Worm (Caenorhabditis elegans) whole organism, young adult: ENCODE measurements around the gene F08G5.3.

Source experiments
- F10E7.11 ChIP-seq: sonication (generic microtip); optimal IDR thresholded peaks from 2 replicates; lab custom pipeline; 2017; ENCODE audit warnings: mild to moderate bottlenecking, missing genetic modification characterization, moderate library complexity, missing compliant biosample characterization
- F23B12.7 ChIP-seq: sonication (generic microtip); optimal IDR thresholded peaks from 2 replicates; lab custom pipeline; 2017; ENCODE audit warnings: missing genetic modification characterization, mild to moderate bottlenecking, missing compliant biosample characterization, antibody characterized with exemption, moderate library complexity; ENCODE audit not compliant: insufficient read depth
- F37B4.10 ChIP-seq: fragments of 200-800 bp; sonication (Bioruptor generic); IDR thresholded peaks from 2 replicates; pipeline ENCODE4 v1.3.6; 2022; ENCODE audit warnings: missing genetic modification characterization, missing compliant biosample characterization
- F49E8.2 ChIP-seq: sonication (generic microtip); optimal IDR thresholded peaks from 3 replicates; lab custom pipeline; 2017; ENCODE audit warnings: missing genetic modification characterization, mild to moderate bottlenecking, missing compliant biosample characterization, antibody characterized with exemption, moderate library complexity; ENCODE audit not compliant: insufficient read depth
- F52B5.7 ChIP-seq: sonication (generic microtip); optimal IDR thresholded peaks from 2 replicates; lab custom pipeline; 2016; ENCODE audit warnings: mild to moderate bottlenecking, missing genetic modification characterization, missing compliant biosample characterization
- F55B11.4 ChIP-seq: sonication (generic microtip); optimal IDR thresholded peaks from 2 replicates; lab custom pipeline; 2016; ENCODE audit warnings: missing compliant biosample characterization, missing genetic modification characterization, borderline replicate concordance; ENCODE audit not compliant: insufficient read depth
- F57C9.4 ChIP-seq: sonication (generic microtip); optimal IDR thresholded peaks from 2 replicates; lab custom pipeline; 2017; ENCODE audit warnings: mild to moderate bottlenecking, missing genetic modification characterization, missing compliant biosample characterization
- attf-3 ChIP-seq: fragments of 200-800 bp; sonication (Bioruptor generic); conservative IDR thresholded peaks from 2 replicates; pipeline ENCODE4 v1.3.6; 2022; ENCODE audit warnings: missing genetic modification reagents, missing genetic modification characterization, missing compliant biosample characterization
- bed-2 ChIP-seq: fragments of 200-800 bp; sonication (Bioruptor generic); IDR thresholded peaks from 2 replicates; pipeline ENCODE4 v1.3.6; 2022; ENCODE audit warnings: missing genetic modification reagents, missing genetic modification characterization, missing compliant biosample characterization
- ceh-40 ChIP-seq: fragments of 200-800 bp; sonication (Bioruptor generic); IDR thresholded peaks from 2 replicates; pipeline ENCODE4 v1.3.6; 2022; ENCODE audit warnings: missing genetic modification characterization, missing compliant biosample characterization
- ceh-58 ChIP-seq: fragments of 200-800 bp; sonication (Bioruptor generic); IDR thresholded peaks from 2 replicates; pipeline ENCODE4 v1.3.6; 2022; ENCODE audit warnings: missing genetic modification characterization, missing compliant biosample characterization
- dox-1 ChIP-seq: fragments of 200-800 bp; sonication (Bioruptor generic); IDR thresholded peaks from 2 replicates; pipeline ENCODE4 v1.3.6; 2022; ENCODE audit warnings: missing genetic modification reagents, missing genetic modification characterization, missing compliant biosample characterization
- egl-18 ChIP-seq: fragments of 200-800 bp; sonication (Bioruptor generic); IDR thresholded peaks from 2 replicates; pipeline ENCODE4 v1.3.6; 2022; ENCODE audit warnings: missing genetic modification reagents, missing genetic modification characterization, missing compliant biosample characterization
- egl-44 ChIP-seq: fragments of 200-800 bp; sonication (Bioruptor generic); IDR thresholded peaks from 2 replicates; pipeline ENCODE4 v1.3.6; 2022; ENCODE audit warnings: missing genetic modification reagents, missing genetic modification characterization, missing compliant biosample characterization
- ekl-4 ChIP-seq: fragments of 200-800 bp; sonication (Bioruptor generic); IDR thresholded peaks from 2 replicates; pipeline ENCODE4 v1.3.6; 2022; ENCODE audit warnings: missing genetic modification reagents, missing genetic modification characterization, missing compliant biosample characterization
- fkh-3 ChIP-seq: sonication (generic microtip); optimal IDR thresholded peaks from 2 replicates; lab custom pipeline; 2016; ENCODE audit warnings: mild to moderate bottlenecking, missing genetic modification characterization, missing compliant biosample characterization
- hrde-1 ChIP-seq: sonication (generic microtip); optimal IDR thresholded peaks from 2 replicates; lab custom pipeline; 2016; ENCODE audit warnings: missing genetic modification characterization, mild to moderate bottlenecking, missing compliant biosample characterization, moderate library complexity, missing genotype, missing genetic modification reagents, borderline replicate concordance
- hsf-1 ChIP-seq: fragments of 200-800 bp; sonication (Bioruptor generic); IDR thresholded peaks from 2 replicates; pipeline ENCODE4 v1.3.6; 2022; ENCODE audit warnings: missing genetic modification reagents, missing genetic modification characterization, missing compliant biosample characterization
- lin-35 ChIP-seq, 3 experiments: fragments of 150-350 bp in 2 of 3; sonication (generic microtip) in 1 of 3; optimal IDR thresholded peaks; 2 replicates each; lab custom pipeline; 2014 to 2018; ENCODE audit warnings: missing biosample characterization in 3 of 3, missing genetic modification characterization in 3 of 3, missing genetic modification reagents in 3 of 3
- lin-40 ChIP-seq: sonication (generic microtip); optimal IDR thresholded peaks from 2 replicates; lab custom pipeline; 2016; ENCODE audit warnings: missing genetic modification characterization, mild to moderate bottlenecking, missing compliant biosample characterization, missing genotype, missing genetic modification reagents
- lsl-1 ChIP-seq: fragments of 200-800 bp; sonication (Bioruptor generic); optimal IDR thresholded peaks from 2 replicates; lab custom pipeline; 2018; ENCODE audit warnings: mild to moderate bottlenecking, missing genetic modification characterization, moderate library complexity, missing compliant biosample characterization
- lsy-27 ChIP-seq: sonication (generic microtip); optimal IDR thresholded peaks from 2 replicates; lab custom pipeline; 2017; ENCODE audit warnings: missing genetic modification characterization, mild to moderate bottlenecking, missing compliant biosample characterization, antibody characterized with exemption, missing genotype, borderline replicate concordance; ENCODE audit not compliant: insufficient read depth
- madf-8 ChIP-seq: fragments of 200-800 bp; sonication (Bioruptor generic); conservative IDR thresholded peaks from 2 replicates; pipeline ENCODE4 v1.3.6; 2022; ENCODE audit warnings: missing genetic modification reagents, missing genetic modification characterization, missing compliant biosample characterization
- mxl-1 ChIP-seq: sonication (generic microtip); optimal IDR thresholded peaks from 2 replicates; lab custom pipeline; 2016; ENCODE audit warnings: missing genetic modification characterization, missing compliant biosample characterization
- nhr-80 ChIP-seq: sonication (generic microtip); optimal IDR thresholded peaks from 2 replicates; lab custom pipeline; 2016; ENCODE audit warnings: missing genetic modification characterization, missing compliant biosample characterization
- nhr-90 ChIP-seq: sonication (generic microtip); optimal IDR thresholded peaks from 2 replicates; lab custom pipeline; 2016; ENCODE audit warnings: missing genotype, mild to moderate bottlenecking, missing genetic modification characterization, missing compliant biosample characterization
- pha-4 ChIP-seq: fragments of 150-350 bp; sonication (generic microtip); optimal IDR thresholded peaks from 2 replicates; lab custom pipeline; 2014; ENCODE audit warnings: missing biosample characterization, missing genetic modification reagents, missing genetic modification characterization
- rec-8 ChIP-seq, 2 experiments: sonication (generic microtip); optimal IDR thresholded peaks; 2 replicates each; lab custom pipeline; 2016; ENCODE audit warnings: mild to moderate bottlenecking in 2 of 2, missing genetic modification characterization in 2 of 2, missing genetic modification reagents in 2 of 2, missing genotype in 2 of 2, missing biosample characterization in 1 of 2, missing compliant biosample characterization in 1 of 2, moderate library complexity in 1 of 2
- rpc-1 ChIP-seq, 2 experiments: fragments of 150-350 bp in 1 of 2; sonication (generic microtip) in 1 of 2; optimal IDR thresholded peaks; 2 replicates each; lab custom pipeline; 2014 to 2018; ENCODE audit warnings: missing biosample characterization in 1 of 2, missing genetic modification characterization in 1 of 2, missing genetic modification reagents in 1 of 2, missing genotype in 1 of 2
- somi-1 ChIP-seq: fragments of 200-800 bp; sonication (Bioruptor generic); optimal IDR thresholded peaks from 2 replicates; lab custom pipeline; 2018; ENCODE audit warnings: mild to moderate bottlenecking, missing genetic modification characterization, missing compliant biosample characterization
- xnd-1 ChIP-seq: sonication (generic microtip); optimal IDR thresholded peaks from 2 replicates; lab custom pipeline; 2016; ENCODE audit warnings: missing genotype, missing genetic modification reagents, missing genetic modification characterization, missing compliant biosample characterization
- ztf-22 ChIP-seq: fragments of 200-800 bp; sonication (Bioruptor generic); optimal IDR thresholded peaks from 2 replicates; lab custom pipeline; 2018; ENCODE audit warnings: mild to moderate bottlenecking, missing genetic modification characterization, moderate library complexity, missing compliant biosample characterization

The F08G5.3 gene

DNA sequence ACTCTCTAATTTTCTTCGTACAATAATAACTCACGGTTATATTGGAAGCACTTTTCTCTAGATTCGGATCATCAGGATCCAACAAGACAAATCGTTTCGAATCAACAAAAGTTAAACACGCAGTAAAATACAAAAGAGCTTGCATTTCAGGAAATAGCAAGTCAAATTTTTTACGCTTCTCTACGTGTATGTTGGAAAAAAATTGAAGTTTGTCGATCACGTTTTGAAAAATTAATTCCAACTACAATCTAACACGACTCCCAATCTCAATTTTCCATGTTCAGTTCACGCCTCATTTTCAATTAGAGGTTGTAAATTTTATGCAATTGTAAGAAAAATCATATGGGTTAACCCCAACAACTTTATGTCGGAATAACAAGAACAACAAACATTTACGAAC lies 27.4 kb downstream of the F08G5.3 start, which contains the start of gene spe-45 (continued):
- peak; percentile 58; the same call in 1 of the 2 replicates for TF ChIP-seq hsf-1 (GFP tag; lab: Robert Waterston, UW)
- TF ChIP-seq pha-4 (tag; lab: Kevin White, UChicago), result no peak
- peak; percentile 21 for TF ChIP-seq F52B5.7 (tag; lab: Kevin White, UChicago)
- no peak for TF ChIP-seq F37B4.10 (GFP tag; lab: Robert Waterston, UW)
- TF ChIP-seq rpc-1 (optimal IDR thresholded peaks at IDR 0.05; lab: Kevin White, UChicago), result no peak
- no peak for TF ChIP-seq rpc-1 (tag; optimal IDR thresholded peaks at IDR 0.05; lab: Kevin White, UChicago)
- peak; percentile 28 for TF ChIP-seq hrde-1 (tag; lab: Kevin White, UChicago)
- TF ChIP-seq egl-18 (GFP tag; lab: Robert Waterston, UW), result no peak
- TF ChIP-seq mxl-1 (tag; lab: Kevin White, UChicago), result no peak
- TF ChIP-seq egl-44 (GFP tag; lab: Robert Waterston, UW), result no peak
- no peak for TF ChIP-seq ztf-22
- no peak for TF ChIP-seq lsy-27
- no peak for TF ChIP-seq F10E7.11 (tag; lab: Kevin White, UChicago)
- TF ChIP-seq somi-1 (GFP tag; lab: Kevin White, UChicago), result no peak

DNA sequence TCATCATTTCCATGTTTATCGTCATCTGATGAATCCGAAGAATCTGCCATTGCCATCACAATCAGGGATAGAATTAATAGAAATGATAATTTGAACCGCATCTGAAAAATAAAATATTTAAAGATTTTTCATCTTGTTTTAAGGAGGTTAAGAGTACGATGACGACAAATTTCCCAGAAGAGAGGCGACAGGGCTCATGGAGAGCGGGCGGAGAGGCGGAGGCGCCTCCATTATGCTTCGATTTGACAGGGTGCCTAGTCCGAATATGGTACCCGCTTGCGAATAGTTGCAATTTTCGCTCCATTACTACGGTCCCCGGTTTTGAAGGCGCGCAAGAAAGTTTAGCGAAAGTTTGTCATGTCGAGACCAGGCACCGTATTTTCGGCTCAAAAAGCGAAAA lies 32.3 kb downstream of the F08G5.3 start, which contains the start of gene F28D1.6:
F28D1.6 (minus strand) TSS at position 101 of the 400 bp plus-strand sequence.
- TF ChIP-seq egl-44 (GFP tag; lab: Robert Waterston, UW) (no peak), ceh-58 (GFP tag; lab: Robert Waterston, UW) (no peak), somi-1 (GFP tag; lab: Kevin White, UChicago) (no peak), lin-40 (tag; lab: Kevin White, UChicago) (no peak), F55B11.4 (tag; lab: Kevin White, UChicago) (no peak), F57C9.4 (tag; lab: Kevin White, UChicago) (no peak), attf-3 (GFP tag; lab: Robert Waterston, UW) (no peak)

DNA sequence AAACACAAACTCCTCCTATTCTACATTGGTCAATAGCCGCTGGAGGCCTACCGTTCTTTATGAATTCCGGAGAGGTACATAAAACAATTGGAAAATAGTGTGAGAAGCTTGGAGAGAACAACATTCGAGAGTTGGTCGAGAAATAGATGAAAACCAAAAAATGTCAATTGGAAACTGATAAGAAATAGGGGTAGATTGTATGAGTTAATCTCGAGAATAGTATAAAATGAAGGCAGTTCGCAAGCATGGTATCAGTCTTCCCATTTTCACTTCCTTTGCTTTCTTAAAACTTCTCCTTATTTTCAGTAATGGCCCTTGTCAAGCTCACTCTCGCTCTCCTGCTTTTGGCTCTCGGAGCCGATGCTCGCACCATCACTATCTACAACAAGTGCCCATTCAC lies 34.5 kb downstream of the F08G5.3 start, which contains the start of gene thn-2:
thn-2 (plus strand) TSS at position 307 of the 400 bp plus-strand sequence.
- no peak for TF ChIP-seq ekl-4 (GFP tag; lab: Robert Waterston, UW)
- peak; percentile 71 for TF ChIP-seq nhr-80
- TF ChIP-seq nhr-90 (tag; lab: Kevin White, UChicago), result no peak
- peak; percentile 25; the same call in 1 of the 2 replicates for TF ChIP-seq dox-1

DNA sequence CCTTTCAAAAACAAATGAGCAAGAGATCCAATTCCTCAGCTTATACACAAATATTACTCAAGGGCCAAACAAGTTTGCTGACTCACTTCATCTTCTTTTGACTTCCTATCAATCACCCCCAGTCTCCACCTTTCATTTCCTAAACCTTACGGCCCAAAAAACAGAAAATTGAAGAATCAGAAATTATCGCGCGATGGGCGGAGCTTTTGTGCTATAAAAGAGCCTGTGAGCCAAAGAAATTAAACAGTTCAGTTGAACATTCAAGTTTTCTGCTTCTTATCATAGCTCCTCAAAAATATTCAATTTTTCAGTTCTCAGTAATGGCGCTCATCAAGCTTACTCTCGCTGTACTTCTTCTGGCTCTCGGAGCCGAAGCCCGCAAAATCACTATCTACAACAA lies 37.6 kb downstream of the F08G5.3 start, which contains the start of gene thn-1:
thn-1 (plus strand) TSS at position 301 of the 400 bp plus-strand sequence.
- no peak for TF ChIP-seq madf-8 (GFP tag; lab: Robert Waterston, UW)
- TF ChIP-seq lin-35 (GFP tag; optimal IDR thresholded peaks at IDR 0.05; lab: Kevin White, UChicago), result no peak
- TF ChIP-seq F49E8.2, result no peak
- no peak for TF ChIP-seq lsl-1
- no peak for TF ChIP-seq rec-8 (tag; optimal IDR thresholded peaks at IDR 0.05; lab: Kevin White, UChicago)
- TF ChIP-seq pha-4 (tag; lab: Kevin White, UChicago), result no peak
- no peak for TF ChIP-seq fkh-3 (tag; lab: Kevin White, UChicago)
- TF ChIP-seq bed-2 (GFP tag; lab: Robert Waterston, UW), result no peak
- no peak for TF ChIP-seq F23B12.7 (tag; lab: Kevin White, UChicago)

DNA sequence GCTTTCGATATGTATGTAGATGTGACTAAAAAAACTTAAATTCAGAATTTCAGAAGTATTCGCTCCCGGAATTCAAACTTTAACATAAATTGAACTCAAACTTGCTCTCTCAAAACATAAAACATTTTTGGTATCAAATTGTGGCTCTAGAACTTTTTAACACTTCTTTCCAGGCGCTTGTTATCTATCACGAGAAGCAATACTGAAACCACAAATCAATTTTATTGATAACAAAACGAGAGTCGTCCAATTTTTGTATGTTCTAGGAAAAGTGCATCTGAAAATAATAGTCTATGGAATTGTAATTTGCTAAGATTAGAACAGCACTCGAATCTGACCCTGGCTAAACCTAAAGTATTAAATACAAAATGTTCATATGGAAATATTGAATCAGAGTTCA lies 38.5 kb downstream of the F08G5.3 start:
- TF ChIP-seq xnd-1 (tag; lab: Kevin White, UChicago) (no peak), ceh-40 (no peak), nhr-80 (peak; percentile 67)
